Fruit fly (Drosophila melanogaster): ENCODE measurements around the gene Osi14.

dm6 chr3R:6297164-6297563 is 1.8 kb upstream of the Osi14 start:
- TF ChIP-seq h (optimal IDR thresholded peaks at IDR 0.05) (no peak), Sin3A (optimal IDR thresholded peaks at IDR 0.05) (no peak)

Measured in Kc167 (cell line).